Fruit fly (Drosophila melanogaster) whole organism, prepupa: ENCODE data around the gene SLIRP2.

ENCODE experiments used
- CG10669 ChIP-seq: fragments of 200-800 bp; sonication (Bioruptor generic); optimal IDR thresholded peaks from 3 replicates; lab custom pipeline; 2018; ENCODE audit warnings: missing biosample characterization, mild to moderate bottlenecking, missing genetic modification characterization, moderate library complexity
- CG34406 ChIP-seq: fragments of 200-800 bp; sonication (Bioruptor generic); optimal IDR thresholded peaks from 3 replicates; lab custom pipeline; 2016; ENCODE audit warnings: missing biosample characterization, missing genetic modification characterization
- CG6808 ChIP-seq: fragments of 200-800 bp; sonication (Bioruptor generic); optimal IDR thresholded peaks from 3 replicates; lab custom pipeline; 2017; ENCODE audit warnings: missing biosample characterization, missing genetic modification characterization, mild to moderate bottlenecking, moderate library complexity, missing genetic modification reagents
- CG9139 ChIP-seq: fragments of 200-800 bp; sonication (Bioruptor generic); optimal IDR thresholded peaks from 3 replicates; lab custom pipeline; 2017; ENCODE audit warnings: missing biosample characterization, mild to moderate bottlenecking, missing genetic modification characterization
- Hr38 ChIP-seq: sonication (Bioruptor generic); optimal IDR thresholded peaks from 2 replicates; lab custom pipeline; 2016; ENCODE audit warnings: missing biosample characterization, missing genetic modification characterization
- OdsH ChIP-seq: fragments of 200-800 bp; sonication (Bioruptor generic); optimal IDR thresholded peaks from 3 replicates; lab custom pipeline; 2016; ENCODE audit warnings: missing biosample characterization, missing genetic modification characterization
- achi ChIP-seq: fragments of 200-800 bp; sonication (Bioruptor generic); optimal IDR thresholded peaks from 3 replicates; lab custom pipeline; 2016; ENCODE audit warnings: missing biosample characterization, missing genetic modification characterization
- spab ChIP-seq: fragments of 200-800 bp; sonication (Bioruptor generic); optimal IDR thresholded peaks from 2 replicates; lab custom pipeline; 2017; ENCODE audit warnings: missing biosample characterization, mild to moderate bottlenecking, missing genetic modification characterization, missing genetic modification reagents

DNA sequence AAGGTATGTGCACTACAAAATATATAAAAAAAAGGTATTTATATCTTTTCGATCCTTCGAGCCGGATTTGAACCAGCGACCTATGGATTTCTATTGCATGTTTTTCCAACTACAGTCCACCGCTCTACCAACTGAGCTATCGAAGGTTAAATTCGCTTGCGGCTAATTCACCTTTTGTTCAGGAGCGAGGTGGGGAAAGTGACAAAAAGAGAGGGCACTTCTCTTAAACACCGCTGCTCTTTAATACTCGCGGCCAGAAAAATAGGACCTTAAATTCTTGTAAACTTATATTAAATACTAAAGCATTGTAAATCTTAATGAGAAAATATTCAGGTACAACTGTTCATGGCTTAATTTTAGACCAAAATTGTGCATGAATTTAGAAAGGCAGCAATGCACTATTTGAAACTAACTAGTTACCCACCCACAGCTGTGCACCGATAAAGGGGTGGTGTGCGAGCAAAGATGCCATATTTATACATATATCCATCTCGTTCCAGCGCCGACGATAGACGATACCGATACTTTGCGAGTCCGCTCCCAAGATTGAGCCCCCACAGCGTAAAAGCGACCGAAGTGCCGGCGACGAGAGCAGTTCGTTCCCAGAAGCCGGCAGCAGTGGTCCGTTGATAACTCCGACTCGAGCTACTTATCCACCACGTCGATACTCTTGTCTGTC, 18.3 kb downstream of the SLIRP2 start:
- TF ChIP-seq Hr38 (peak; percentile 64), achi (GFP tag; lab: Kevin White, UChicago) (peak; percentile 97), CG6808 (GFP tag; lab: Kevin White, UChicago) (peak; percentile 96), CG34406 (GFP tag; lab: Kevin White, UChicago) (peak; percentile 97), OdsH (peak; percentile 98), spab (peak; percentile 97), CG10669 (peak; percentile 98), CG9139 (GFP tag; lab: Kevin White, UChicago) (peak; percentile 97)
